Fruit fly (Drosophila melanogaster): Measurements from ENCODE around the gene Sdic4.
"Not testable (repeated sequence)": the region's sequence is repeated elsewhere in the genome, so short reads cannot be mapped to it uniquely, and the experiment has no call there.

Gene Sdic4

DNA sequence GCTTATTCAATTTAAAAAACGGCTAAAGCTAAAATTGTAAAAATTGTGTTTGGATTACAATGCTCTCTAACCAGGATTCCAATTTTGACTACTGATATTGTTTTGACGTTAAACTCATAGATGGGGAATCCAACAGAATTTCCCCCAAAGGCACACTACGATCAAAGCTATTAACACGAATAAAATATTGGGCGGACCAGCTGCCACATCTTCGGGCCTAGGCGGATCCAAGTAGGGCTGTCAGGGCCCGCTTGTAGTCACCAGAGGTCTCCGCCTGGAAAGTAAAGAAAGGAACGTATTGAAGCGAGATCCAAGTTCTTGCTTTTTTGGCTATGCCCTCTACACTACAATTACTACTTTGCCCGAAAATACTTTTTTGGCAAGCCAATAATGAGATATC, at the start of gene Sdic4:
TSS of gene Sdic4 (minus strand) at position 101 of the 400 bp plus-strand sequence.
- TF ChIP-seq EcR (GFP tag; optimal IDR thresholded peaks at IDR 0.05); CG8478 (optimal IDR thresholded peaks at IDR 0.05); psq (optimal IDR thresholded peaks at IDR 0.05): not testable (repeated sequence)

DNA sequence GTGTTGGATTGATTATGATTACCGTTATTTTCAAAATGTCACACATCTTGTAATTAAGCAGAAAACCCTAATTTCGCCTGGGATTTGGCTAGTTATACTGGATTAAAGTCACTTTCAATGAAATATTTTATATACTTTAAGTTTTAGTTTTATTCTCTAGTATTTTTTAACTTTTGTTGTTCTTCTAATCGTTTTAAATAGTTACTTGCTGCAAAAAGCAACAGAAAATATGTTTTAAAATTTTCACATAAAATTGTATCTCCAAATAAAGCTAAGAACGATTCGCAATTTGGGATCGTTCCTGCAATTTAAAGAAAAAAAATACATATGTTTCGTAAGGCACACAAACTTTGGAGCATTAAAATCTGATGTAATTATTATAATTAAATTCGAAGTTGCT, 44.8 kb upstream of the Sdic4 start, which contains the start of gene Inx6:
TSS of gene Inx6 (minus strand) at position 101 of the 400 bp plus-strand sequence.
- TF ChIP-seq pan (optimal IDR thresholded peaks at IDR 0.05) (no peak), Dll (optimal IDR thresholded peaks at IDR 0.05) (no peak), psq (optimal IDR thresholded peaks at IDR 0.05) (no peak), usp (GFP tag; optimal IDR thresholded peaks at IDR 0.05) (no peak), EcR (GFP tag; optimal IDR thresholded peaks at IDR 0.05) (no peak), CG8478 (optimal IDR thresholded peaks at IDR 0.05) (no peak)

DNA sequence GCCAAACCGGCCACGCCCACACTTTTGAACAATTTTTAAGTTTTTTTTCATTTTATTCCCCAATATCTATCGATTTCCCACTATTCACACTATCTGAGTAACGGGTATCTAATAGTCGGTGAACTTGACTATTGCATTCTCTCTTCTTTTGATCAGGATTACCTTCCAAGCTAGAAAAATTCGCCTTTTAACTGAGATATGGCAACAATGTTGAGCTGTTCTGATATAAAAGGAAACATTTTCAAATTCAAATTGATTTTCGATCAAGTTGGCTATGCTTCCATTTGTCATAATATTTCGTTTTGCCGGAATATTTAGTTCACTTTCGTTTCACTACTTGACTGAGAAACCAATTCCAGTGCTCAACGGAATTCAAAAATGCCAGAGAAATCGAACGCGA, 34.1 kb upstream of the Sdic4 start, which contains the start of gene CG42577:
TSS of gene CG42577 (plus strand) at position 301 of the 400 bp plus-strand sequence.
- TF ChIP-seq EcR (GFP tag; optimal IDR thresholded peaks at IDR 0.05); psq (optimal IDR thresholded peaks at IDR 0.05); pan (optimal IDR thresholded peaks at IDR 0.05): not testable (repeated sequence)

dm6 chrX:20256849-20257590, 32.2 kb upstream of the Sdic4 start, which contains the start of gene CG17065:
CG17065 (minus strand) TSS chrX:20257199.
- TF ChIP-seq Dll (optimal IDR thresholded peaks at IDR 0.05): no peak
- TF ChIP-seq psq (optimal IDR thresholded peaks at IDR 0.05): no peak
- TF ChIP-seq CG8478 (optimal IDR thresholded peaks at IDR 0.05): no peak
- no peak for TF ChIP-seq usp (GFP tag; optimal IDR thresholded peaks at IDR 0.05)
- TF ChIP-seq pan (optimal IDR thresholded peaks at IDR 0.05): no peak
- no peak for TF ChIP-seq EcR (GFP tag; optimal IDR thresholded peaks at IDR 0.05)

- TF ChIP-seq Dll (optimal IDR thresholded peaks at IDR 0.05): no peak
- no peak for TF ChIP-seq pan (optimal IDR thresholded peaks at IDR 0.05)
- TF ChIP-seq usp (GFP tag; optimal IDR thresholded peaks at IDR 0.05): no peak
- no peak for TF ChIP-seq CG8478 (optimal IDR thresholded peaks at IDR 0.05)
- TF ChIP-seq EcR (GFP tag; optimal IDR thresholded peaks at IDR 0.05): no peak
- TF ChIP-seq psq (optimal IDR thresholded peaks at IDR 0.05): no peak
Observed at dm6 chrX:20255977-20256376, 31.2 kb upstream of the Sdic4 start.

- TF ChIP-seq Dll (optimal IDR thresholded peaks at IDR 0.05) (no peak), usp (GFP tag; optimal IDR thresholded peaks at IDR 0.05) (no peak)
Observed at dm6 chrX:20251586-20252160, 26.9 kb upstream of the Sdic4 start.

- TF ChIP-seq EcR (GFP tag; optimal IDR thresholded peaks at IDR 0.05) (no peak), pan (optimal IDR thresholded peaks at IDR 0.05) (no peak), CG8478 (optimal IDR thresholded peaks at IDR 0.05) (no peak), usp (GFP tag; optimal IDR thresholded peaks at IDR 0.05) (no peak), psq (optimal IDR thresholded peaks at IDR 0.05) (no peak), Dll (optimal IDR thresholded peaks at IDR 0.05) (no peak)
Observed at dm6 chrX:20251069-20251468, 26.2 kb upstream of the Sdic4 start, which contains the start of the genes CG17068 and Rab10. CG17068 (minus strand) TSS chrX:20251093. Rab10 (plus strand) TSS chrX:20251338.

dm6 chrX:20247710-20248109, 22.9 kb upstream of the Sdic4 start:
- TF ChIP-seq psq (optimal IDR thresholded peaks at IDR 0.05) (no peak), Dll (optimal IDR thresholded peaks at IDR 0.05) (no peak)

- no peak for TF ChIP-seq usp (GFP tag; optimal IDR thresholded peaks at IDR 0.05)
- no peak for TF ChIP-seq pan (optimal IDR thresholded peaks at IDR 0.05)
- no peak for TF ChIP-seq Dll (optimal IDR thresholded peaks at IDR 0.05)
- no peak for TF ChIP-seq EcR (GFP tag; optimal IDR thresholded peaks at IDR 0.05)
- TF ChIP-seq CG8478 (optimal IDR thresholded peaks at IDR 0.05): no peak
- no peak for TF ChIP-seq psq (optimal IDR thresholded peaks at IDR 0.05)
Observed at dm6 chrX:20245218-20245863, 20.5 kb upstream of the Sdic4 start.

- TF ChIP-seq pan (optimal IDR thresholded peaks at IDR 0.05): no peak
- TF ChIP-seq usp (GFP tag; optimal IDR thresholded peaks at IDR 0.05): no peak
- TF ChIP-seq Dll (optimal IDR thresholded peaks at IDR 0.05): no peak
- no peak for TF ChIP-seq CG8478 (optimal IDR thresholded peaks at IDR 0.05)
- TF ChIP-seq EcR (GFP tag; optimal IDR thresholded peaks at IDR 0.05): no peak
- no peak for TF ChIP-seq psq (optimal IDR thresholded peaks at IDR 0.05)
Observed at dm6 chrX:20244278-20244677, 19.5 kb upstream of the Sdic4 start, which contains the start of gene Peritrophin-A. Peritrophin-A (plus strand) TSS chrX:20244647.

dm6 chrX:20243274-20243839, 18.5 kb upstream of the Sdic4 start:
- no peak for TF ChIP-seq psq (optimal IDR thresholded peaks at IDR 0.05)
- no peak for TF ChIP-seq usp (GFP tag; optimal IDR thresholded peaks at IDR 0.05)
- TF ChIP-seq EcR (GFP tag; optimal IDR thresholded peaks at IDR 0.05): no peak
- TF ChIP-seq CG8478 (optimal IDR thresholded peaks at IDR 0.05): no peak
- no peak for TF ChIP-seq pan (optimal IDR thresholded peaks at IDR 0.05)
- no peak for TF ChIP-seq Dll (optimal IDR thresholded peaks at IDR 0.05)

Data from whole organism.